Fruit fly (Drosophila melanogaster) whole organism, adult: ENCODE results near the gene bam.

Experiments
- CG11617 ChIP-seq: fragments of 200-800 bp; sonication (Bioruptor generic); optimal IDR thresholded peaks from 2 replicates; lab custom pipeline; 2017; ENCODE audit warnings: mild to moderate bottlenecking, missing biosample characterization, missing genetic modification reagents, missing genetic modification characterization
- CG12768 ChIP-seq: fragments of 200-800 bp; sonication (Bioruptor generic); optimal IDR thresholded peaks from 2 replicates; lab custom pipeline; 2017; ENCODE audit warnings: missing biosample characterization, missing genetic modification characterization, mild to moderate bottlenecking, moderate library complexity, missing genetic modification reagents
- CG14711 ChIP-seq: fragments of 200-800 bp; sonication (Bioruptor generic); optimal IDR thresholded peaks from 2 replicates; lab custom pipeline; 2018; ENCODE audit warnings: missing biosample characterization, mild to moderate bottlenecking, missing genetic modification characterization, moderate library complexity
- CG1620 ChIP-seq: fragments of 200-800 bp; sonication (Bioruptor generic); optimal IDR thresholded peaks from 2 replicates; lab custom pipeline; 2016; ENCODE audit warnings: missing biosample characterization, missing genetic modification characterization
- CG33017 ChIP-seq: fragments of 200-800 bp; sonication (Bioruptor generic); optimal IDR thresholded peaks from 2 replicates; lab custom pipeline; 2018; ENCODE audit warnings: missing biosample characterization, mild to moderate bottlenecking, missing genetic modification characterization, moderate library complexity
- CG5204 ChIP-seq: fragments of 200-800 bp; sonication (Bioruptor generic); optimal IDR thresholded peaks from 2 replicates; lab custom pipeline; 2016; ENCODE audit warnings: missing biosample characterization, missing genetic modification characterization
- CG7045 ChIP-seq: fragments of 200-800 bp; sonication (Bioruptor generic); optimal IDR thresholded peaks from 2 replicates; lab custom pipeline; 2017; ENCODE audit warnings: missing biosample characterization, mild to moderate bottlenecking, missing genetic modification characterization
- CG7101 ChIP-seq: fragments of 200-800 bp; sonication (Bioruptor generic); optimal IDR thresholded peaks from 2 replicates; lab custom pipeline; 2018; ENCODE audit warnings: missing biosample characterization, mild to moderate bottlenecking, missing genetic modification characterization, moderate library complexity
- Clk ChIP-seq: fragments of 200-800 bp; sonication (Bioruptor generic); optimal IDR thresholded peaks from 2 replicates; lab custom pipeline; 2017; ENCODE audit warnings: missing biosample characterization, missing genetic modification characterization
- Crg-1 ChIP-seq: fragments of 200-800 bp; sonication (Bioruptor generic); optimal IDR thresholded peaks from 2 replicates; lab custom pipeline; 2016; ENCODE audit warnings: missing biosample characterization, missing genetic modification characterization
- Hr96 ChIP-seq: fragments of 200-800 bp; sonication (Bioruptor generic); optimal IDR thresholded peaks from 2 replicates; lab custom pipeline; 2016; ENCODE audit warnings: missing biosample characterization, missing genetic modification characterization
- Mnt ChIP-seq: fragments of 200-800 bp; sonication (Bioruptor generic); optimal IDR thresholded peaks from 2 replicates; lab custom pipeline; 2016; ENCODE audit warnings: missing biosample characterization, mild to moderate bottlenecking, missing genetic modification characterization
- bab1 ChIP-seq: fragments of 200-800 bp; sonication (Bioruptor generic); optimal IDR thresholded peaks from 3 replicates; lab custom pipeline; 2019; ENCODE audit warnings: missing biosample characterization, mild to moderate bottlenecking, missing genetic modification characterization, moderate library complexity
- cic ChIP-seq: fragments of 200-800 bp; sonication (Bioruptor generic); optimal IDR thresholded peaks from 2 replicates; lab custom pipeline; 2017; ENCODE audit warnings: missing biosample characterization, mild to moderate bottlenecking, missing genetic modification characterization, moderate library complexity
- cnc ChIP-seq, 2 experiments: fragments of >200 bp; optimal IDR thresholded peaks; 2 replicates each; lab custom pipeline; 2017
- kay ChIP-seq: fragments of 200-800 bp; sonication (Bioruptor generic); peaks from one replicate; lab custom pipeline; 2016; ENCODE audit warnings: missing biosample characterization, missing genetic modification characterization, borderline replicate concordance
- ovo ChIP-seq: fragments of 200-800 bp; sonication (Bioruptor generic); optimal IDR thresholded peaks from 2 replicates; lab custom pipeline; 2016; ENCODE audit warnings: missing biosample characterization, missing genetic modification characterization
- pad ChIP-seq: fragments of 200-800 bp; sonication (Bioruptor generic); optimal IDR thresholded peaks from 3 replicates; lab custom pipeline; 2017; ENCODE audit warnings: missing biosample characterization, missing genetic modification characterization, mild to moderate bottlenecking, moderate library complexity, missing genetic modification reagents
- tj ChIP-seq: fragments of 200-800 bp; sonication (Bioruptor generic); optimal IDR thresholded peaks from 3 replicates; lab custom pipeline; 2017; ENCODE audit warnings: missing biosample characterization, mild to moderate bottlenecking, missing genetic modification characterization, moderate library complexity
- toe ChIP-seq: fragments of 200-800 bp; sonication (Bioruptor generic); optimal IDR thresholded peaks from 2 replicates; lab custom pipeline; 2016; ENCODE audit warnings: missing biosample characterization, missing genetic modification characterization

Gene bam

DNA sequence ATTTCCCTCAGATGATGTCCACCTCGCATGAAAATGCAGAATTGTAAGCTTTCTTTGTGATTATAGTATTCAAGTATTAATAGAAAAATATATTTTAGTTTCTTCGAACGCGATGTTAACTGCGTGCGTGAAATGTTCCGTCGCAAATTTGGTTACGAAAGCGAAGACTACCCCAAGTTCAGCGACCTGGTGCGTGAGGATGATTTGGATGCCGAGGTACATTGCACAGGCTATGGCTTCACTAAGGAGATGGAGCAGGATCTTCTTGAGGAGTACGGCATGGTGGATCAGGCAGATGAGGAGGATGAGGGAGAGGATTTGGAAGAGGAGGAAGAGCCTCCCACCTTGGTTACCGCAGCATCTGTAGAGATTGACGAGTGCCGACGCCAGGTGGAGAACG, 21.8 kb upstream of the bam start:
- TF ChIP-seq cnc (optimal IDR thresholded peaks at IDR 0.05; lab: Kevin White, UChicago) (no peak), Crg-1 (GFP tag; lab: Kevin White, UChicago) (no peak), CG33017 (tag; lab: Kevin White, UChicago) (no peak), CG14711 (no peak), Hr96 (GFP tag; lab: Kevin White, UChicago) (no peak), CG7045 (no peak), Mnt (GFP tag; lab: Kevin White, UChicago) (no peak), toe (no peak), bab1 (GFP tag; lab: Kevin White, UChicago) (no peak), CG12768 (GFP tag; lab: Kevin White, UChicago) (no peak)

- no peak for TF ChIP-seq CG33017 (tag; lab: Kevin White, UChicago)
- TF ChIP-seq toe = no peak
- peak; percentile 3 for TF ChIP-seq Clk
- peak; percentile 26 for TF ChIP-seq pad (GFP tag; lab: Kevin White, UChicago)
- TF ChIP-seq CG14711 = peak; percentile 4
- TF ChIP-seq Mnt (GFP tag; lab: Kevin White, UChicago) = peak; percentile 100
- peak; percentile 4 for TF ChIP-seq Crg-1 (GFP tag; lab: Kevin White, UChicago)
- peak; percentile 21 for TF ChIP-seq tj (GFP tag; lab: Kevin White, UChicago)
- no peak for TF ChIP-seq CG12768 (GFP tag; lab: Kevin White, UChicago)
- TF ChIP-seq CG7101 (tag; lab: Kevin White, UChicago) = peak; percentile 39
- no peak for TF ChIP-seq ovo (GFP tag; lab: Kevin White, UChicago)
- peak; percentile 73 for TF ChIP-seq bab1 (GFP tag; lab: Kevin White, UChicago)
- TF ChIP-seq CG7045 = no peak
- TF ChIP-seq cic (GFP tag; lab: Kevin White, UChicago) = peak; percentile 30
- peak; percentile 18 for TF ChIP-seq CG11617
These were observed 20.8 kb upstream of the bam start, which contains the start of the genes GlnRS and RIOK2 for dm6 chr3R:25265589-25266201. Gene GlnRS, minus strand, starts transcription at chr3R:25265721. Gene RIOK2, plus strand, starts transcription at chr3R:25265844.

DNA sequence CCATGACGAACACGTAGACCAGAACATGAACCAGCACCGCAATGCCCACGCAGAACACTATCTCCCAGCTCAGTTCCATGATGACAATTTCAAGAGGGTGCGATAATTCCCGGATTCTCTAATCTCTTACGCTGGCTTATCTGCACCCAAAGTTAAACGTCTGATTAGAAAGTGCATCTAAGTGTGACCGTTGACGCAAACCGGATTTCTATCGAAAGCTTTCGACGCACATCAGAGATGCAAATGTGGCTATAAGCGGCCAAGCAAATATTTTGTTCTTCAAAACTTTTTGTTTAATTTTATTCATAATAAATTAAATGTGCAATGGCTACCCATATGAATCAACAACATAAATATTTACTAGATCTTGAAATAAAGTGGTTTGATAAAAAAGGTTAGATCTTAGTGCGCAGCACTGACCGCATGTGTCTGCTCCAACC, 17.4 kb upstream of the bam start, which contains the start of the genes Kdsr and CG11858:
Kdsr (minus strand) TSS at position 177 of the 440 bp plus-strand sequence.
CG11858 (plus strand) TSS at position 420 of the 440 bp plus-strand sequence.
- peak; percentile 75 for TF ChIP-seq cic (GFP tag; lab: Kevin White, UChicago)
- TF ChIP-seq Clk = peak; percentile 40
- TF ChIP-seq CG7101 (tag; lab: Kevin White, UChicago) = peak; percentile 81
- TF ChIP-seq kay = no peak
- TF ChIP-seq pad (GFP tag; lab: Kevin White, UChicago) = peak; percentile 44
- peak; percentile 24 for TF ChIP-seq ovo (GFP tag; lab: Kevin White, UChicago)
- peak; percentile 58 for TF ChIP-seq CG1620 (GFP tag; lab: Kevin White, UChicago)
- TF ChIP-seq CG12768 (GFP tag; lab: Kevin White, UChicago) = peak; percentile 66
- TF ChIP-seq CG11617 = peak; percentile 64
- TF ChIP-seq cnc (optimal IDR thresholded peaks at IDR 0.05; lab: Kevin White, UChicago) = no peak
- peak; percentile 84 for TF ChIP-seq bab1 (GFP tag; lab: Kevin White, UChicago)
- TF ChIP-seq Crg-1 (GFP tag; lab: Kevin White, UChicago) = peak; percentile 27
- peak; percentile 42 for TF ChIP-seq CG7045
- peak; percentile 39 for TF ChIP-seq tj (GFP tag; lab: Kevin White, UChicago)
- TF ChIP-seq toe = no peak
- TF ChIP-seq CG14711 = peak; percentile 74
- TF ChIP-seq Mnt (GFP tag; lab: Kevin White, UChicago) = peak; percentile 83
- no peak for TF ChIP-seq Hr96 (GFP tag; lab: Kevin White, UChicago)
- no peak for TF ChIP-seq CG5204 (GFP tag; lab: Kevin White, UChicago)
- TF ChIP-seq CG33017 (tag; lab: Kevin White, UChicago) = peak; percentile 48

dm6 chr3R:25260670-25261069, 15.8 kb upstream of the bam start:
- TF ChIP-seq kay (no peak), cic (GFP tag; lab: Kevin White, UChicago) (peak; percentile 16), Mnt (GFP tag; lab: Kevin White, UChicago) (no peak), toe (no peak), tj (GFP tag; lab: Kevin White, UChicago) (no peak), Hr96 (GFP tag; lab: Kevin White, UChicago) (no peak)

DNA sequence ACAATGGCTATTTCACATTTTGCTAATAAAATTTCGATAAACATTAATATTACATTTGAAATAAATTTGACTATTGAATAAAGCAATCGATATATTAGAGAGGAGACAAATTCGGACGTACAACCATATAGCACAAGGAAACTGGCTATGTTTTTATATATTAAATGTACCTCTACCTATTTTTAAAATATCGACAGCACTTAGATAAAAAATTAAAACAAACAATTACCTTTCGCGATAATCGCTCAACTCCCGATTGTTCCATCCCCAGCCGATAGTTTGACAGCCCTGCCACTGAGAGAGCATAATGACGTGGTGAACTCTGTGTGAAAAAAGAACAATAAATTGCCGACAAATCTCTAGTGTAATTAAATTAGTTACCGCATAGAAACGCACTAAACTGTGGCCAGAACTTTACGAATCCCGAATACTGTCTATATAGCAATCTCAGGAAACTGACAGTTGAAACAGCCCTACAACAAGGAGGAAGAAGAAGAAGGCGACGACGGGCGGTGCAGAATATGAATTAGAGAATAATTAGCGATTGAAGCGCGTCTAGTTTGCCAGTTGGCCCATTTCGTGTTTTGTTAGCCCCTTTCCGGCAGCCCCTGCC, 13.8 kb upstream of the bam start, which contains the start of gene CG11857:
CG11857 (plus strand) TSS at position 271 of the 613 bp plus-strand sequence.
- no peak for TF ChIP-seq cnc (optimal IDR thresholded peaks at IDR 0.05; lab: Kevin White, UChicago)
- peak; percentile 98 for TF ChIP-seq CG12768 (GFP tag; lab: Kevin White, UChicago)
- TF ChIP-seq CG7101 (tag; lab: Kevin White, UChicago) = peak; percentile 98
- TF ChIP-seq ovo (GFP tag; lab: Kevin White, UChicago) = peak; percentile 94
- TF ChIP-seq tj (GFP tag; lab: Kevin White, UChicago) = peak; percentile 87
- TF ChIP-seq CG33017 (tag; lab: Kevin White, UChicago) = peak; percentile 95
- TF ChIP-seq kay = no peak
- TF ChIP-seq CG5204 (GFP tag; lab: Kevin White, UChicago) = no peak
- TF ChIP-seq Clk = peak; percentile 98
- peak; percentile 97 for TF ChIP-seq CG11617
- peak; percentile 98 for TF ChIP-seq Hr96 (GFP tag; lab: Kevin White, UChicago)
- TF ChIP-seq Crg-1 (GFP tag; lab: Kevin White, UChicago) = peak; percentile 98
- TF ChIP-seq toe = peak; percentile 99
- TF ChIP-seq CG1620 (GFP tag; lab: Kevin White, UChicago) = peak; percentile 99
- TF ChIP-seq cic (GFP tag; lab: Kevin White, UChicago) = peak; percentile 84
- peak; percentile 94 for TF ChIP-seq CG14711
- TF ChIP-seq CG7045 = peak; percentile 97
- peak; percentile 92 for TF ChIP-seq Mnt (GFP tag; lab: Kevin White, UChicago)
- peak; percentile 98 for TF ChIP-seq bab1 (GFP tag; lab: Kevin White, UChicago)
- TF ChIP-seq pad (GFP tag; lab: Kevin White, UChicago) = peak; percentile 89
